Fruit fly (Drosophila melanogaster) whole organism, pupa: ENCODE data around the gene mge.

ENCODE experiments used
- CG10348 ChIP-seq: fragments of 200-800 bp; sonication (Bioruptor generic); IDR thresholded peaks from 2 replicates; pipeline ENCODE4 v1.3.6; 2022; ENCODE audit warnings: missing biosample characterization, missing genetic modification characterization
- CG12605 ChIP-seq: fragments of 200-800 bp; sonication (Bioruptor generic); IDR thresholded peaks from 2 replicates; pipeline ENCODE4 v1.3.6; 2022; ENCODE audit warnings: missing biosample characterization, missing genetic modification characterization
- CG13204 ChIP-seq: fragments of 200-800 bp; sonication (Bioruptor generic); optimal IDR thresholded peaks from 2 replicates; lab custom pipeline; 2018; ENCODE audit warnings: missing biosample characterization, mild to moderate bottlenecking, missing genetic modification characterization, moderate library complexity
- CG14655 ChIP-seq: fragments of 200-800 bp; sonication (Bioruptor generic); optimal IDR thresholded peaks from 3 replicates; lab custom pipeline; 2017; ENCODE audit warnings: mild to moderate bottlenecking, missing biosample characterization, missing genetic modification reagents, missing genetic modification characterization
- CG15710 ChIP-seq: fragments of 200-800 bp; sonication (Bioruptor generic); optimal IDR thresholded peaks from 2 replicates; lab custom pipeline; 2018; ENCODE audit warnings: missing biosample characterization, mild to moderate bottlenecking, missing genetic modification characterization, moderate library complexity
- CG17806 ChIP-seq: fragments of 200-800 bp; sonication (Bioruptor generic); optimal IDR thresholded peaks from 2 replicates; lab custom pipeline; 2018; ENCODE audit warnings: missing biosample characterization, mild to moderate bottlenecking, missing genetic modification characterization, moderate library complexity
- CG32121 ChIP-seq: fragments of 200-800 bp; sonication (Bioruptor generic); IDR thresholded peaks from 2 replicates; pipeline ENCODE4 v1.3.6; 2022; ENCODE audit warnings: missing biosample characterization, missing genetic modification characterization
- CG34367 ChIP-seq: fragments of 200-800 bp; sonication (Bioruptor generic); optimal IDR thresholded peaks from 2 replicates; lab custom pipeline; 2018; ENCODE audit warnings: missing biosample characterization, mild to moderate bottlenecking, missing genetic modification characterization
- CG4496 ChIP-seq: fragments of 200-800 bp; sonication (Bioruptor generic); IDR thresholded peaks from 3 replicates; pipeline ENCODE4 v1.3.6; 2022; ENCODE audit warnings: missing biosample characterization, missing genetic modification characterization
- CG8159 ChIP-seq: fragments of 200-800 bp; sonication (Bioruptor generic); optimal IDR thresholded peaks from 3 replicates; lab custom pipeline; 2018; ENCODE audit warnings: missing biosample characterization, mild to moderate bottlenecking, missing genetic modification characterization, moderate library complexity
- CG8301 ChIP-seq: fragments of 200-800 bp; sonication (Bioruptor generic); optimal IDR thresholded peaks from 2 replicates; lab custom pipeline; 2018; ENCODE audit warnings: missing biosample characterization, mild to moderate bottlenecking, missing genetic modification characterization
- CG9948 ChIP-seq: fragments of 200-800 bp; sonication (Bioruptor generic); optimal IDR thresholded peaks from 2 replicates; lab custom pipeline; 2018; ENCODE audit warnings: missing biosample characterization, mild to moderate bottlenecking, missing genetic modification characterization, moderate library complexity
- D1 ChIP-seq: fragments of 200-800 bp; sonication (Bioruptor generic); optimal IDR thresholded peaks from 2 replicates; lab custom pipeline; 2018; ENCODE audit warnings: missing biosample characterization, mild to moderate bottlenecking, missing genetic modification characterization, moderate library complexity
- EcR ChIP-seq: fragments of 200-800 bp; sonication (Bioruptor generic); optimal IDR thresholded peaks from 3 replicates; lab custom pipeline; 2019; ENCODE audit warnings: missing biosample characterization, missing genetic modification characterization, mild to moderate bottlenecking, moderate library complexity, missing genetic modification reagents
- Ets98B ChIP-seq: fragments of 200-800 bp; sonication (Bioruptor generic); IDR thresholded peaks from 2 replicates; pipeline ENCODE4 v1.3.6; 2022; ENCODE audit warnings: missing biosample characterization, missing genetic modification characterization
- Pif1A ChIP-seq: fragments of 200-800 bp; sonication (Bioruptor generic); optimal IDR thresholded peaks from 3 replicates; lab custom pipeline; 2016; ENCODE audit warnings: missing biosample characterization, missing genetic modification characterization
- Pif1B ChIP-seq: fragments of 200-800 bp; sonication (Bioruptor generic); optimal IDR thresholded peaks from 3 replicates; lab custom pipeline; 2016; ENCODE audit warnings: missing biosample characterization, missing genetic modification characterization
- Snoo ChIP-seq: fragments of 200-800 bp; sonication (Bioruptor generic); optimal IDR thresholded peaks from 3 replicates; lab custom pipeline; 2017; ENCODE audit warnings: missing biosample characterization, mild to moderate bottlenecking, missing genetic modification characterization, inconsistent platforms
- fd96Ca ChIP-seq: fragments of 200-800 bp; sonication (Bioruptor generic); IDR thresholded peaks from 3 replicates; pipeline ENCODE4 v1.3.6; 2022; ENCODE audit warnings: missing biosample characterization, missing genetic modification characterization
- gl ChIP-seq: fragments of 200-800 bp; sonication (Bioruptor generic); optimal IDR thresholded peaks from 2 replicates; lab custom pipeline; 2018; ENCODE audit warnings: missing biosample characterization, mild to moderate bottlenecking, missing genetic modification characterization
- rn ChIP-seq: fragments of 200-800 bp; sonication (Bioruptor generic); IDR thresholded peaks from 2 replicates; pipeline ENCODE4 v1.3.6; 2022; ENCODE audit warnings: missing biosample characterization, missing genetic modification characterization

mge gene

DNA sequence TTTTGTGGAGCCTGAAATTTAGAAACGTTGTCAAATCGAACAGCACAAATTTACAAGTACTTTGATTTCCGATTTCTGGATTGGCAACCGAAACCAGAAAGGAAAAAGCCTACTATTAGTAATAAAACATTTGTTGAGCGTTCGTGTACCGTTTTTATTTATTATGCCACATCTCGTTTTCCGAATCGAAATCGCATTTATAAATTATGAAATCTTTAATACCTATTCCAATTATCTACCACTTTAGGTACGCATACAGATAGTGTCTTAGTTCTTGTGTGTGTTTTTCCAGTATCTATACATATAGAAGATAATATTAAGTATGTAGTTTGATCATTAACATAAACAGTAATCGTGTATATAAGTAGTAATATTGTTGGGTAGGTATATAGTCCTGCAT, at the start of gene mge:
Gene mge (minus strand): TSS at position 101 of the 400 bp plus-strand sequence.
- TF ChIP-seq Pif1B (no peak), CG9948 (tag; lab: Kevin White, UChicago) (no peak), CG12605 (no peak), Ets98B (GFP tag; lab: Robert Waterston, UW) (no peak), CG8301 (tag; lab: Kevin White, UChicago) (no peak), fd96Ca (GFP tag; lab: Robert Waterston, UW) (no peak), CG10348 (GFP tag; lab: Robert Waterston, UW) (no peak), rn (GFP tag; lab: Robert Waterston, UW) (no peak), CG15710 (tag; lab: Kevin White, UChicago) (no peak), EcR (GFP tag; lab: Kevin White, UChicago) (no peak), D1 (tag; lab: Kevin White, UChicago) (no peak), CG14655 (GFP tag; lab: Kevin White, UChicago) (no peak), CG13204 (GFP tag; lab: Kevin White, UChicago) (no peak), Pif1A (no peak)
- TF ChIP-seq, all 21 proteins: peak for 0

DNA sequence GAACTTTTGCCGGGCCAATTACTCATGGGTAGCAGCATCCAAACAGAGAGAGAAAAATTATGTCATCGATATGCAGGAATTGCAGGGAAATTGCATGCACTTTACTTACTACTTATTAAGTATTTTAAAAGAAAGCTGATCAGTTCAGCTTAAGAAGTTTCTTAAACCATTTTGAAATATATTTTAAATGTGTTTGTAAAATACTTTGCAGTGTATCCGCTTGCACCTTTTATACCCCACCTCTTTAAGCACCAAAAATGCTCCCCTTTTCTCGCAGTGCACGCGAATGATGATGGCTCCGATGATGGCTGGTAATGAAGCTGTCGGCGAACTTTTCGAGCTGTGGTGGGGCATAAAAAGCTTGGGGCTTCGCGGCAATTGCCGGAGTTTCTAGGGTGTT, 42.7 kb upstream of the mge start, which contains the start of gene CG14984:
Gene CG14984 (minus strand): TSS at position 83 of the 400 bp plus-strand sequence.
- TF ChIP-seq Pif1B (peak; percentile 71), Snoo (tag; lab: Kevin White, UChicago) (peak; percentile 61), fd96Ca (GFP tag; lab: Robert Waterston, UW) (peak; percentile 84), D1 (tag; lab: Kevin White, UChicago) (peak; percentile 19), CG32121 (GFP tag; lab: Robert Waterston, UW) (no peak), CG8159 (tag; lab: Kevin White, UChicago) (peak; percentile 90), CG13204 (GFP tag; lab: Kevin White, UChicago) (peak; percentile 36), CG10348 (GFP tag; lab: Robert Waterston, UW) (0 out of 2 replicates have a peak, but pooled peaks have one; percentile 29), rn (GFP tag; lab: Robert Waterston, UW) (peak; percentile 69), CG12605 (peak; percentile 88), EcR (GFP tag; lab: Kevin White, UChicago) (no peak), CG9948 (tag; lab: Kevin White, UChicago) (peak; percentile 89), CG4496 (GFP tag; lab: Robert Waterston, UW) (peak; percentile 79), Ets98B (GFP tag; lab: Robert Waterston, UW) (peak; percentile 74), CG15710 (tag; lab: Kevin White, UChicago) (peak; percentile 85), gl (peak; percentile 78), CG14655 (GFP tag; lab: Kevin White, UChicago) (peak; percentile 89), CG17806 (tag; lab: Kevin White, UChicago) (peak; percentile 89), CG34367 (tag; lab: Kevin White, UChicago) (peak; percentile 63), CG8301 (tag; lab: Kevin White, UChicago) (peak; percentile 85), Pif1A (peak; percentile 75)

DNA sequence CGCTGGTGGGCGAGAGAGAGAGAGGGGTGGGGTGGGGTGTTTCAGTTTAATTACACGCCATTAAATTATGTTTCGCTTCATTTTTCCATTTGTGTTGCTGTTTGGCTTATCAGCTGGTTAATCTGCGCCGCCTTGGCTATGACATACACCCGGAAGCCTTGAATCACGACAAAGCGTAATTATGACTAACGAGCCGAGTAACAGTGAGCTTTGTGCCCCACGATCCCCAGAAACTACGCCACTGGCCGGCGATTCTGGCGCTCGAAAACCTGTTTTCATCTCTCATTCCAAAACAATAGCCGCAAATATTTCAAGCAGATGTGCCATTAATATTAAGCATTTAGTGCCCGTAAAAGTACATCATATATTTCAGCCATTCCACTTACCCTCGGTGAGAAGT, 42.1 kb upstream of the mge start:
- no peak for TF ChIP-seq CG32121 (GFP tag; lab: Robert Waterston, UW)
- no peak for TF ChIP-seq Pif1B
- no peak for TF ChIP-seq CG34367 (tag; lab: Kevin White, UChicago)
- no peak for TF ChIP-seq CG10348 (GFP tag; lab: Robert Waterston, UW)
- no peak for TF ChIP-seq CG4496 (GFP tag; lab: Robert Waterston, UW)
- no peak for TF ChIP-seq CG12605
- no peak for TF ChIP-seq CG8159 (tag; lab: Kevin White, UChicago)
- TF ChIP-seq CG13204 (GFP tag; lab: Kevin White, UChicago) = no peak
- TF ChIP-seq gl = no peak
- TF ChIP-seq rn (GFP tag; lab: Robert Waterston, UW) = no peak
- no peak for TF ChIP-seq Ets98B (GFP tag; lab: Robert Waterston, UW)
- TF ChIP-seq CG8301 (tag; lab: Kevin White, UChicago) = no peak
- TF ChIP-seq, all 21 proteins: peak for 0

DNA sequence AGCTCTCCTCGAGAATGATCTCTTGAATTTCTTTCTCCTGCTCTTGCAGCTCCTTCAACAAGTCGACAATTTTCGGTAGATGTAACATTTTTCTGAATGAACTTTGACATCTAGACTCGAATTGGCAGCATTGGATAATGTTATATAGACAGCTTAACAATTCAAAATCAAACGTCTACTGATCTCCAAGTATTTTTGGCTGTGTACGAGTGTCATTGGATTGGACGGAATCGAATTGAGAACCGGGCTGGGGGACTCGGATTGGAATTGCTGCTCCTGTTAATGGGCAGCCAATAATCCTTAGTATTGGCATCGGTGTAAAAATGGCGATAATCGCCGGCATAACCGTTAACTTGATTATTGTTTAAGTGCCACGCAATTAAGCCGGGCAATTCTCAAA, 39.5 kb upstream of the mge start, which contains the start of gene CG14983:
Gene CG14983 (minus strand): TSS at position 101 of the 400 bp plus-strand sequence.
- TF ChIP-seq Snoo (tag; lab: Kevin White, UChicago) (no peak), CG9948 (tag; lab: Kevin White, UChicago) (no peak), CG8301 (tag; lab: Kevin White, UChicago) (no peak), CG14655 (GFP tag; lab: Kevin White, UChicago) (no peak), Pif1A (no peak), CG15710 (tag; lab: Kevin White, UChicago) (no peak), gl (no peak)

DNA sequence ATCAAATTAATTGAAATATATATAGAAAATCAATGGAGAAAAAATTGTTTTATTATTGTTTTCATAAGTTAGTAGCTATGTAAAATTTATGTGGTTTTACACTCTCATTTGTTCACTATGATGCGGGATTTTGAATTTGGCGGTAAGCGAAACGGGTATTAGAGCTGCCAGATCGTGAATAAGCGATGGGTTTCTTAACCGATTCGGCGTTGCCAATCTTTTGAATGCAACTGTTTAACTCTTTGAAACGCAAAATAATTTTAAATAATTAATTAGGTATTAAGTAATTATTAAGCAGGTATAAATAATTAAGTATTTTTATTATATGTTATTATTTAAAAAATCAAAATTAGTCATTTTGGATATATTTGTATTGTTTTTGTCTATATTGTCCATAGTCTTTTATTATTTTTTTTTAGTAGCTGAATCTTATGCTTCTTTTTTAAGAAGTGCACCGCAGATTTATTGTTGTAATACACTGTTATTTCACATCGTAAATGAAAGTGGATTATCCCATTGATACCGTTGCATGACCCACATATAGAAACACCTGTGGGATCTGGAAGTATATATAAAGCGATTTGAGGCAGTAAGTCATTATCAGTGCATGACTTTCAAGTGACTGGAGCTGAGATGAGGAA, 37.7 kb upstream of the mge start, which contains the start of gene CG10853:
Gene CG10853 (plus strand): TSS at position 591 of the 641 bp plus-strand sequence.
- TF ChIP-seq CG4496 (GFP tag; lab: Robert Waterston, UW) (no peak), D1 (tag; lab: Kevin White, UChicago) (peak; percentile 44)
